Worm (Caenorhabditis elegans): Measurements from ENCODE around the gene lgc-33.
A peak's percentile ranks its signal among the peaks of the same experiment; 100 is the strongest.

The lgc-33 gene

DNA sequence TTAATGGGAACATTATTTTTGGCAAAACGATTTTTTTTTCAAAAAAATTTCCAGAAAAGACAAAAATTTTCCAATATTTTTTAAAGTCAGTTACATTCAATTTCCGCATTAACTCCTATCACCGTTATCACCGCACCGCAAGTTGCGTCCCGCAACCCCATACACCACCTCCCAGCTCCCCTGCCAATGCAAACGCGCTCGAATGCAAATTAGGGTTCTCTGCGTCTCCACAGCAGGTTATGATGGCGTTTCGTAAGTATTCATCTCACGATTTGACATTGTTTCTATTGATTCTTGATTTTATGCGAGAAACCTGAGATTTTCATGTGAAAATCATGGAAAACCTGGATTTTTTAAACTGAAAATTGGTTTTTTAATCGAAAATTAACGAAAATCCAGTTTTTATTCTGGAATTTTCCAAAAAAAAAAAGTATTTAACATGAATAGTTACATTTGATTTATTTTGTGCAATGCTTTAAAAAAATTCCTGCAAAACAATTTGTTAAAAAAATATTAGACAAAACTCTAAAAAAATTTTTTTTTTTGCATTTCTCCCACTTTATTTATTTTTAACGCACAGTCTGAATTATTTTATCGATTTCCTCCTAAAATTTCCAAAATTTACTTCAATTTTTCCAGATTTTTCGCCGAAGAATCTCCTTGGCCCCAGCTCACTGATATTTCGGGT lies 39.6 kb downstream of the lgc-33 start, which contains the start of gene mak-2 (continued):
- TF ChIP-seq odd-2 (tag; optimal IDR thresholded peaks at IDR 0.05) (no peak), syd-9 (tag; optimal IDR thresholded peaks at IDR 0.05) (no peak), tbx-7 (tag; optimal IDR thresholded peaks at IDR 0.05) (no peak), elt-2 (tag; optimal IDR thresholded peaks at IDR 0.05) (peak; percentile 48)
